Fruit fly (Drosophila melanogaster) whole organism, prepupa: ENCODE results near the gene CG6951.
A peak's percentile ranks its signal among the peaks of the same experiment; 100 is the strongest.

Source experiments
- CG10669 ChIP-seq: fragments of 200-800 bp; sonication (Bioruptor generic); optimal IDR thresholded peaks from 3 replicates; lab custom pipeline; 2018; ENCODE audit warnings: missing biosample characterization, mild to moderate bottlenecking, missing genetic modification characterization, moderate library complexity
- CG11762 ChIP-seq: fragments of 200-800 bp; sonication (Bioruptor generic); optimal IDR thresholded peaks from 3 replicates; lab custom pipeline; 2016; ENCODE audit warnings: missing biosample characterization, missing genetic modification characterization; ENCODE audit not compliant: insufficient read depth
- CG11902 ChIP-seq: fragments of 200-800 bp; sonication (Bioruptor generic); optimal IDR thresholded peaks from 3 replicates; lab custom pipeline; 2016; ENCODE audit warnings: missing biosample characterization, missing genetic modification characterization
- CG15336 ChIP-seq: fragments of 200-800 bp; sonication (Bioruptor generic); IDR thresholded peaks from 2 replicates; pipeline ENCODE4 v1.3.6; 2022; ENCODE audit warnings: missing biosample characterization, missing genetic modification characterization
- CG1621 ChIP-seq: fragments of 200-800 bp; sonication (Bioruptor generic); optimal IDR thresholded peaks from 3 replicates; lab custom pipeline; 2018; ENCODE audit warnings: missing biosample characterization, mild to moderate bottlenecking, missing genetic modification characterization
- CG16779 ChIP-seq: fragments of 200-800 bp; sonication (Bioruptor generic); optimal IDR thresholded peaks from 3 replicates; lab custom pipeline; 2017; ENCODE audit warnings: missing biosample characterization, mild to moderate bottlenecking, missing genetic modification characterization
- CG31627 ChIP-seq: fragments of 200-800 bp; sonication (Bioruptor generic); optimal IDR thresholded peaks from 3 replicates; lab custom pipeline; 2016; ENCODE audit warnings: missing biosample characterization, missing genetic modification characterization
- CG32006 ChIP-seq: fragments of 200-800 bp; sonication (Bioruptor generic); optimal IDR thresholded peaks from 3 replicates; lab custom pipeline; 2017; ENCODE audit warnings: missing biosample characterization, mild to moderate bottlenecking, missing genetic modification characterization
- CG34406 ChIP-seq: fragments of 200-800 bp; sonication (Bioruptor generic); optimal IDR thresholded peaks from 3 replicates; lab custom pipeline; 2016; ENCODE audit warnings: missing biosample characterization, missing genetic modification characterization
- CG3919 ChIP-seq: fragments of 200-800 bp; sonication (Bioruptor generic); optimal IDR thresholded peaks from 3 replicates; lab custom pipeline; 2016; ENCODE audit warnings: missing biosample characterization, missing genetic modification characterization
- CG4318 ChIP-seq: fragments of 200-800 bp; sonication (Bioruptor generic); optimal IDR thresholded peaks from 3 replicates; lab custom pipeline; 2017; ENCODE audit warnings: missing biosample characterization, mild to moderate bottlenecking, missing genetic modification characterization
- CG6163 ChIP-seq: fragments of 200-800 bp; sonication (Bioruptor generic); IDR thresholded peaks from 3 replicates; pipeline ENCODE4 v1.3.6; 2022; ENCODE audit warnings: missing biosample characterization, missing genetic modification characterization
- CG6276 ChIP-seq: fragments of 200-800 bp; sonication (Bioruptor generic); optimal IDR thresholded peaks from 2 replicates; lab custom pipeline; 2017; ENCODE audit warnings: missing biosample characterization, mild to moderate bottlenecking, missing genetic modification characterization
- CG6808 ChIP-seq: fragments of 200-800 bp; sonication (Bioruptor generic); optimal IDR thresholded peaks from 3 replicates; lab custom pipeline; 2017; ENCODE audit warnings: missing biosample characterization, missing genetic modification characterization, mild to moderate bottlenecking, moderate library complexity, missing genetic modification reagents
- CG8319 ChIP-seq: fragments of 200-800 bp; sonication (Bioruptor generic); optimal IDR thresholded peaks from 3 replicates; lab custom pipeline; 2016; ENCODE audit warnings: missing biosample characterization, missing genetic modification characterization
- CG8632 ChIP-seq: fragments of 200-800 bp; sonication (Bioruptor generic); optimal IDR thresholded peaks from 3 replicates; lab custom pipeline; 2016; ENCODE audit warnings: missing biosample characterization, missing genetic modification characterization
- Eip75B ChIP-seq: fragments of 200-800 bp; sonication (Bioruptor generic); optimal IDR thresholded peaks from 3 replicates; lab custom pipeline; 2016; ENCODE audit warnings: missing biosample characterization, missing genetic modification characterization
- Eip93F ChIP-seq: fragments of 200-800 bp; sonication (Bioruptor generic); optimal IDR thresholded peaks from 2 replicates; lab custom pipeline; 2016; ENCODE audit warnings: missing biosample characterization, mild to moderate bottlenecking, missing genetic modification characterization
- Ets96B ChIP-seq: fragments of 200-800 bp; optimal IDR thresholded peaks from 2 replicates; lab custom pipeline; 2019; ENCODE audit warnings: missing biosample characterization, mild to moderate bottlenecking, missing genetic modification characterization, moderate library complexity
- Hr38 ChIP-seq: sonication (Bioruptor generic); optimal IDR thresholded peaks from 2 replicates; lab custom pipeline; 2016; ENCODE audit warnings: missing biosample characterization, missing genetic modification characterization
- Hr39 ChIP-seq: fragments of 200-800 bp; sonication (Bioruptor generic); optimal IDR thresholded peaks from 2 replicates; lab custom pipeline; 2016; ENCODE audit warnings: missing biosample characterization, missing genetic modification characterization
- Hr4 ChIP-seq: fragments of 200-800 bp; sonication (Bioruptor generic); optimal IDR thresholded peaks from 3 replicates; lab custom pipeline; 2016; ENCODE audit warnings: missing biosample characterization, missing genetic modification characterization
- Lpt ChIP-seq: fragments of 200-800 bp; sonication (Bioruptor generic); optimal IDR thresholded peaks from 3 replicates; lab custom pipeline; 2016; ENCODE audit warnings: missing biosample characterization, missing genetic modification characterization
- OdsH ChIP-seq: fragments of 200-800 bp; sonication (Bioruptor generic); optimal IDR thresholded peaks from 3 replicates; lab custom pipeline; 2016; ENCODE audit warnings: missing biosample characterization, missing genetic modification characterization
- Sox102F ChIP-seq: fragments of 200-800 bp; sonication (Bioruptor generic); optimal IDR thresholded peaks from 2 replicates; lab custom pipeline; 2016; ENCODE audit warnings: missing biosample characterization, mild to moderate bottlenecking, missing genetic modification characterization
- Sox14 ChIP-seq: fragments of 200-800 bp; sonication (Bioruptor generic); optimal IDR thresholded peaks from 3 replicates; lab custom pipeline; 2016; ENCODE audit warnings: missing biosample characterization, missing genetic modification characterization
- achi ChIP-seq: fragments of 200-800 bp; sonication (Bioruptor generic); optimal IDR thresholded peaks from 3 replicates; lab custom pipeline; 2016; ENCODE audit warnings: missing biosample characterization, missing genetic modification characterization
- acj6 ChIP-seq: fragments of 200-800 bp; sonication (Bioruptor generic); optimal IDR thresholded peaks from 3 replicates; lab custom pipeline; 2016; ENCODE audit warnings: missing biosample characterization, missing genetic modification characterization
- dac ChIP-seq: fragments of 200-800 bp; sonication (Bioruptor generic); optimal IDR thresholded peaks from 2 replicates; lab custom pipeline; 2017; ENCODE audit warnings: missing biosample characterization, mild to moderate bottlenecking, missing genetic modification characterization
- esn ChIP-seq: fragments of 200-800 bp; sonication (Bioruptor generic); optimal IDR thresholded peaks from 2 replicates; lab custom pipeline; 2016; ENCODE audit warnings: missing biosample characterization, mild to moderate bottlenecking, missing genetic modification characterization, moderate library complexity
- lz ChIP-seq: fragments of 200-800 bp; sonication (Bioruptor generic); optimal IDR thresholded peaks from 3 replicates; lab custom pipeline; 2016; ENCODE audit warnings: missing biosample characterization, missing genetic modification characterization
- pdm3 ChIP-seq: fragments of 200-800 bp; sonication (Bioruptor generic); optimal IDR thresholded peaks from 3 replicates; lab custom pipeline; 2016; ENCODE audit warnings: missing biosample characterization, missing genetic modification characterization
- salr ChIP-seq, 2 experiments: fragments of 200-800 bp; sonication (Bioruptor generic); optimal IDR thresholded peaks; 3 replicates each; lab custom pipeline; 2016 to 2018; ENCODE audit warnings: missing biosample characterization in 2 of 2, missing genetic modification characterization in 2 of 2, mild to moderate bottlenecking in 1 of 2
- svp ChIP-seq: fragments of 200-800 bp; sonication (Bioruptor generic); peaks from one replicate; lab custom pipeline; 2016; ENCODE audit warnings: missing biosample characterization, missing genetic modification characterization
- topi ChIP-seq: fragments of 200-800 bp; sonication (Bioruptor generic); optimal IDR thresholded peaks from 3 replicates; lab custom pipeline; 2016; ENCODE audit warnings: missing biosample characterization, missing genetic modification characterization
- vri ChIP-seq: fragments of 200-800 bp; sonication (Bioruptor generic); optimal IDR thresholded peaks from 3 replicates; lab custom pipeline; 2016; ENCODE audit warnings: missing biosample characterization, mild to moderate bottlenecking, missing genetic modification characterization

The CG6951 gene

dm6 chr3L:20209092-20209491, 32.0 kb upstream of the CG6951 start:
- TF ChIP-seq pdm3 (GFP tag; lab: Kevin White, UChicago) (no peak), vri (GFP tag; lab: Kevin White, UChicago) (peak; percentile 90)

DNA sequence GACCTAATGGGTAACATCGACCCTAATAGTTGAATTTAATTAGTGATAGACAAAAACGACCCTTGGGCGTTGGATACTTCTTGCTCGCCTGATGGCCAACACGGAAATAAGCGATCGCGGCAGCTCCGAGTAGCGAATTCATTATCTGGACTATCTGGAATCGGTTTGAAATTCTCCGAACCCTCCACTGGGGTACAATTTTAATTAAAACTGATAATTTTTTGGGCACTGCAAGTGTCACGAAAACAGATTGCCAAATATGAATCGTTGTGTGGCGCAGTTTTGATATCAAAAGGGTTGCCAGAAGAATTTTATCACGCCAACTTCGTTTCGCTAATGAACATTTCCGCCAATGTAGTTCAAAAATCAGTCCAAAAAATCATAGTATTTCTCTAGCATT, 31.2 kb upstream of the CG6951 start:
- no peak for TF ChIP-seq CG8632 (GFP tag; lab: Kevin White, UChicago)

- TF ChIP-seq acj6 (GFP tag; lab: Kevin White, UChicago) (no peak), svp (peak; percentile 18)
Observed at dm6 chr3L:20212022-20212421, 29.0 kb upstream of the CG6951 start, which contains the start of gene CG7017. Gene CG7017 (minus strand): TSS chr3L:20212122.

DNA sequence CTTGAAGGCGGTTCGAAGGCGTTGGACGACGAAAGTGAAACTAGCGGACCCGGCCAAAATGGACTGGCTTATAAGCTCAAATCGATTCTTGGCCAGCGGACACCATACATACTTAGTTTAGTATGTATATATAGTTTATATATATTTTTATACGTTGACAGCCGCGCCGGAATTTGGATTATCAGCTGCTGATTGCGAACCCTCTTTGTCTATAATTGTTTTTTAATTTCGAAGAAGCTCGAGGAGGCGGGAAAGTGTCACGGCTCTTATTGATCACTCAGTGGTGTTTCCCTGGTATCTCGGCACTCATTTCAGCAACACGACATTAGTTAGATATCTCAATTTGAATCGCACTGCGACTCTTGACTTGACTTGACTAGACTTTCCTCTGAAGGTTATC, 20.7 kb upstream of the CG6951 start, which contains the start of gene CG6933:
TSS of gene CG6933 (minus strand) at position 47 of the 400 bp plus-strand sequence.
- TF ChIP-seq CG1621, result no peak
- TF ChIP-seq CG32006 (GFP tag; lab: Kevin White, UChicago), result no peak
- TF ChIP-seq CG11762 (GFP tag; lab: Kevin White, UChicago), result no peak
- no peak for TF ChIP-seq esn
- no peak for TF ChIP-seq Hr38
- TF ChIP-seq Hr39, result no peak
- TF ChIP-seq CG31627 (GFP tag; lab: Kevin White, UChicago), result no peak
- no peak for TF ChIP-seq topi (GFP tag; lab: Kevin White, UChicago)
- TF ChIP-seq dac (GFP tag; lab: Kevin White, UChicago), result no peak
- no peak for TF ChIP-seq Ets96B
- no peak for TF ChIP-seq CG6276 (GFP tag; lab: Kevin White, UChicago)
- TF ChIP-seq CG15336 (GFP tag; lab: Robert Waterston, UW), result no peak
- no peak for TF ChIP-seq Lpt (GFP tag; lab: Kevin White, UChicago)
- TF ChIP-seq CG3919 (GFP tag; lab: Kevin White, UChicago), result no peak
- no peak for TF ChIP-seq CG8319 (GFP tag; lab: Kevin White, UChicago)

DNA sequence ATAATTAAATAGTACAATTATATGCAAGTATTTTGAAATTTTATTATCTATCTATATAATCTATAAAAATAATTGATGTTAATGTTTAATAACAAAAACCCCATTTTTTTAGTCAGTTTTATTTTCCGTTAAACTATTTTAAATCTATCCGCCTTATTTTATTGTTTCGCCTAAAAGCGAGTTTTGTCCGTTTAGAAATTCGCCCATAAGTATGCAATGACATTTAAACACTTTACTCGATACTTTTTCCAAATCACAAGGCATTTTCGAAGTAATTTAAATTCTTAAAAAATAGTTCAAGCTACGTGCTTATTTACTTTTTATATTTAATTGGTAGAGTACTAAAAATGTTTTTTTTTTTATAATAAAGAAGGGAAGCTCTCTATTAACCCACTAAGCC, 20.1 kb upstream of the CG6951 start:
- TF ChIP-seq Sox14 (GFP tag; lab: Kevin White, UChicago) (no peak), dac (GFP tag; lab: Kevin White, UChicago) (no peak), CG15336 (GFP tag; lab: Robert Waterston, UW) (no peak), OdsH (GFP tag; lab: Kevin White, UChicago) (no peak), Sox102F (GFP tag; lab: Kevin White, UChicago) (no peak), CG34406 (no peak)
- TF ChIP-seq, all 60 proteins: peak for 0

- TF ChIP-seq lz (GFP tag; lab: Kevin White, UChicago), result no peak
- TF ChIP-seq salr (GFP tag; optimal IDR thresholded peaks at IDR 0.05; lab: Kevin White, UChicago), result no peak
- no peak for TF ChIP-seq CG11902 (GFP tag; lab: Kevin White, UChicago)
- no peak for TF ChIP-seq CG4318
- TF ChIP-seq CG16779, result no peak
- no peak for TF ChIP-seq CG6163
- no peak for TF ChIP-seq Eip75B
- TF ChIP-seq CG6276 (GFP tag; lab: Kevin White, UChicago), result no peak
- no peak for TF ChIP-seq Ets96B
- no peak for TF ChIP-seq Hr39
- no peak for TF ChIP-seq Eip93F
- TF ChIP-seq Sox102F (GFP tag; lab: Kevin White, UChicago), result no peak
- no peak for TF ChIP-seq dac (GFP tag; lab: Kevin White, UChicago)
- TF ChIP-seq CG32006 (GFP tag; lab: Kevin White, UChicago), result no peak
- no peak for TF ChIP-seq Hr4 (GFP tag; lab: Kevin White, UChicago)
- TF ChIP-seq CG6808 (GFP tag; lab: Kevin White, UChicago), result no peak
- TF ChIP-seq CG10669 (GFP tag; lab: Kevin White, UChicago), result no peak
- TF ChIP-seq achi (GFP tag; lab: Kevin White, UChicago), result no peak
Observed at dm6 chr3L:20221412-20221864, 19.6 kb upstream of the CG6951 start, which contains the start of gene CG17145. Gene CG17145 (plus strand): TSS chr3L:20221814.
